Worm (Caenorhabditis elegans) whole organism, L2 larva: ENCODE measurements around the gene ire-1.

Experiments
- C34F6.9 ChIP-seq: fragments of 150-350 bp; optimal IDR thresholded peaks from 2 replicates; lab custom pipeline; 2014; ENCODE audit warnings: missing biosample characterization, missing genetic modification characterization
- F13H6.1 ChIP-seq: sonication (generic microtip); optimal IDR thresholded peaks from 2 replicates; lab custom pipeline; 2016; ENCODE audit warnings: missing genetic modification characterization, missing compliant biosample characterization
- Y55F3AM.14 ChIP-seq: fragments of 200-800 bp; sonication (Bioruptor generic); optimal IDR thresholded peaks from 2 replicates; lab custom pipeline; 2018; ENCODE audit warnings: mild to moderate bottlenecking, missing genetic modification characterization, missing compliant biosample characterization
- alr-1 ChIP-seq: fragments of 150-350 bp; optimal IDR thresholded peaks from 2 replicates; lab custom pipeline; 2014; ENCODE audit warnings: missing biosample characterization, missing genetic modification characterization
- blmp-1 ChIP-seq: sonication (generic microtip); optimal IDR thresholded peaks from 2 replicates; lab custom pipeline; 2017; ENCODE audit warnings: missing genetic modification characterization, mild to moderate bottlenecking, missing compliant biosample characterization, antibody characterized with exemption, moderate library complexity; ENCODE audit not compliant: insufficient read depth
- ceh-16 ChIP-seq: fragments of 150-350 bp; optimal IDR thresholded peaks from 2 replicates; lab custom pipeline; 2014; ENCODE audit warnings: missing biosample characterization, missing genetic modification characterization
- ceh-82 ChIP-seq: fragments of 150-350 bp; optimal IDR thresholded peaks from 2 replicates; lab custom pipeline; 2014; ENCODE audit warnings: missing biosample characterization, missing genetic modification characterization
- crh-2 ChIP-seq: sonication (generic microtip); optimal IDR thresholded peaks from 2 replicates; lab custom pipeline; 2017; ENCODE audit warnings: missing biosample characterization, missing genetic modification characterization
- egl-27 ChIP-seq: sonication (generic microtip); optimal IDR thresholded peaks from 3 replicates; lab custom pipeline; 2017; ENCODE audit warnings: missing biosample characterization, missing genetic modification reagents, missing genetic modification characterization
- elt-1 ChIP-seq: fragments of 150-350 bp; optimal IDR thresholded peaks from 2 replicates; lab custom pipeline; 2014; ENCODE audit warnings: missing biosample characterization, missing genetic modification characterization
- fos-1 ChIP-seq: fragments of 150-350 bp; optimal IDR thresholded peaks from 2 replicates; lab custom pipeline; 2014; ENCODE audit warnings: missing biosample characterization, missing genetic modification characterization
- gmeb-1 ChIP-seq: fragments of 150-350 bp; optimal IDR thresholded peaks from 2 replicates; lab custom pipeline; 2014; ENCODE audit warnings: missing biosample characterization, missing genetic modification characterization
- lin-11 ChIP-seq: fragments of 150-350 bp; sonication (generic microtip); optimal IDR thresholded peaks from 2 replicates; lab custom pipeline; 2014; ENCODE audit warnings: missing biosample characterization, missing genetic modification characterization, inconsistent platforms, mixed read lengths
- lin-13 ChIP-seq: fragments of 150-350 bp; optimal IDR thresholded peaks from 2 replicates; lab custom pipeline; 2014; ENCODE audit warnings: missing biosample characterization, missing genetic modification reagents, missing genetic modification characterization
- lin-39 ChIP-seq: fragments of 150-350 bp; optimal IDR thresholded peaks from 2 replicates; lab custom pipeline; 2014; ENCODE audit warnings: missing biosample characterization, missing genetic modification reagents, missing genetic modification characterization
- lsy-2 ChIP-seq, 2 experiments: fragments of 150-350 bp in 1 of 2; sonication (generic microtip) in 1 of 2; optimal IDR thresholded peaks; 2 replicates each; lab custom pipeline; 2014 to 2017; ENCODE audit warnings: missing biosample characterization in 2 of 2, missing genetic modification characterization in 2 of 2
- mab-5 ChIP-seq: fragments of 150-350 bp; optimal IDR thresholded peaks from 2 replicates; lab custom pipeline; 2014; ENCODE audit warnings: missing biosample characterization, missing genetic modification characterization
- mbf-1 ChIP-seq: sonication (generic microtip); optimal IDR thresholded peaks from 2 replicates; lab custom pipeline; 2017; ENCODE audit warnings: missing biosample characterization, missing genetic modification characterization
- nhr-11 ChIP-seq: fragments of 150-350 bp; optimal IDR thresholded peaks from 2 replicates; lab custom pipeline; 2014; ENCODE audit warnings: missing biosample characterization, missing genetic modification characterization
- nhr-129 ChIP-seq: fragments of 150-350 bp; optimal IDR thresholded peaks from 2 replicates; lab custom pipeline; 2014; ENCODE audit warnings: missing biosample characterization, missing genetic modification characterization
- nhr-21 ChIP-seq: fragments of 150-350 bp; optimal IDR thresholded peaks from 2 replicates; lab custom pipeline; 2014; ENCODE audit warnings: missing biosample characterization, missing genetic modification characterization
- nhr-23 ChIP-seq: fragments of 150-350 bp; optimal IDR thresholded peaks from 2 replicates; lab custom pipeline; 2014; ENCODE audit warnings: missing biosample characterization, missing genetic modification reagents, missing genetic modification characterization
- nhr-237 ChIP-seq: fragments of 150-350 bp; optimal IDR thresholded peaks from 2 replicates; lab custom pipeline; 2014; ENCODE audit warnings: missing biosample characterization, missing genetic modification characterization
- nhr-25 ChIP-seq: fragments of 150-350 bp; sonication (generic microtip); optimal IDR thresholded peaks from 3 replicates; lab custom pipeline; 2014; ENCODE audit warnings: missing biosample characterization, missing genetic modification characterization
- sem-4 ChIP-seq: fragments of 150-350 bp; optimal IDR thresholded peaks from 2 replicates; lab custom pipeline; 2014; ENCODE audit warnings: missing biosample characterization, missing genetic modification reagents, missing genetic modification characterization
- skn-1 ChIP-seq: sonication (generic microtip); optimal IDR thresholded peaks from 2 replicates; lab custom pipeline; 2017; ENCODE audit warnings: missing biosample characterization, missing genetic modification characterization
- sma-3 ChIP-seq: sonication (generic microtip); optimal IDR thresholded peaks from 2 replicates; lab custom pipeline; 2016; ENCODE audit warnings: missing genetic modification reagents, missing genetic modification characterization, missing compliant biosample characterization
- sma-9 ChIP-seq, 2 experiments: fragments of 150-350 bp in 1 of 2; sonication (generic microtip) in 1 of 2; optimal IDR thresholded peaks; 2 replicates each; lab custom pipeline; 2014 to 2016; ENCODE audit warnings: missing genetic modification characterization in 2 of 2, mild to moderate bottlenecking in 1 of 2, missing biosample characterization in 1 of 2, missing compliant biosample characterization in 1 of 2, missing genetic modification reagents in 1 of 2, moderate library complexity in 1 of 2
- snpc-4 ChIP-seq: fragments of 150-350 bp; optimal IDR thresholded peaks from 2 replicates; lab custom pipeline; 2014; ENCODE audit warnings: missing biosample characterization, missing genetic modification characterization
- unc-39 ChIP-seq: fragments of 150-350 bp; optimal IDR thresholded peaks from 2 replicates; lab custom pipeline; 2014; ENCODE audit warnings: missing biosample characterization, missing genetic modification characterization
- unc-62 ChIP-seq: fragments of 150-350 bp; optimal IDR thresholded peaks from 2 replicates; lab custom pipeline; 2014; ENCODE audit warnings: missing biosample characterization, missing genetic modification reagents, missing genetic modification characterization
- ztf-1 ChIP-seq: fragments of 200-800 bp; sonication (Bioruptor generic); conservative IDR thresholded peaks from 2 replicates; pipeline ENCODE4 v1.3.6; 2022; ENCODE audit warnings: missing genetic modification characterization, missing compliant biosample characterization
- ztf-11 ChIP-seq: sonication (generic microtip); optimal IDR thresholded peaks from 2 replicates; lab custom pipeline; 2017; ENCODE audit warnings: missing biosample characterization, missing genetic modification characterization
- ztf-4 ChIP-seq: fragments of 150-350 bp; optimal IDR thresholded peaks from 2 replicates; lab custom pipeline; 2014; ENCODE audit warnings: missing biosample characterization, missing genetic modification characterization

The ire-1 gene

DNA sequence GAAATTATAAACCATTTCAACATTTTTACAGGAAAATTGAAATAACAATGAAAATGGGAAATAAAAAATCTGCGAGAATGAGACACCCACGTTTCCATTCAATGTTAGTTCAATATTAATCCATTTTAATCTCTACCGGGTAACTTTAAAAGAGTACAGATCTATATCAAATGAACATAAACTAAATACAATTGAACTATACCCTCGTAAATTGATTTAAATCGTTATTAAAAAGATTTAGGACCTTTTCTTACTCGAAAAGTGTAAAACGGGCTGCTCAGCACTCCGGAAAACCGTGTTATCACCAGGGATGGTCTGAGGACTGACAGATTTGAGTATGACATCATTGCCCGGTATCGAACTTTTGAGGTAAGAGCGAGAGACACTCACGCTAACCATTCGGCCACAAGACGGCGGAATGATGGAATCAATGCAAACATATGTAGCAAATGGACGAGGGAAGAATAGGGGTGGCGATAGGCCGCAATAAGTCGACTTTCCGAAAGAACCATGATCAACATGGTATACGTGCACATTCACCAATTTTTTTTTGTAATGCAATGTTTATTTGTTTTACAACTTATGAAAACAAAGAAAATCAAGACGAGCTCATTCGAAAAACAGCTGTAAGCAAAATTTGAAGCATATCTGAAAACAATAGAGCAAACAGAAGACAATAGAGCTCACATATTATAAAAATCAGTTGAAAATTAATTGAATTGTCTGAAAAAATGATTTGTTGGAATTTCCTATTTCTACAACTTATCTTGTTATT, 17.6 kb downstream of the ire-1 start, which contains the start of the genes chst-1 and C41C4.9:
Gene chst-1, minus strand, starts transcription at position 51 of the 775 bp plus-strand sequence.
Gene C41C4.9, plus strand, starts transcription at position 725 of the 775 bp plus-strand sequence.
- TF ChIP-seq egl-27 (tag; lab: Kevin White, UChicago) (peak; percentile 64), lin-13 (GFP tag; lab: Kevin White, UChicago) (peak; percentile 67), elt-1 (tag; lab: Kevin White, UChicago) (no peak), lin-11 (tag; lab: Kevin White, UChicago) (peak; percentile 29), nhr-11 (tag; lab: Kevin White, UChicago) (peak; percentile 78), unc-39 (tag; lab: Kevin White, UChicago) (no peak), sma-3 (GFP tag; lab: Kevin White, UChicago) (peak; percentile 74), nhr-23 (tag; lab: Kevin White, UChicago) (no peak), lsy-2 (tag; optimal IDR thresholded peaks at IDR 0.05; lab: Kevin White, UChicago) (peak in 1 of 2 experiments; percentile 69), ceh-16 (tag; lab: Kevin White, UChicago) (peak; percentile 14), nhr-129 (tag; lab: Kevin White, UChicago) (peak; percentile 89), alr-1 (tag; lab: Kevin White, UChicago) (no peak), ztf-4 (peak; percentile 53), skn-1 (tag; lab: Kevin White, UChicago) (no peak), unc-62 (GFP tag; lab: Kevin White, UChicago) (no peak), crh-2 (tag; lab: Kevin White, UChicago) (peak; percentile 13), ztf-1 (no peak), sem-4 (peak; percentile 10), snpc-4 (tag; lab: Kevin White, UChicago) (no peak), C34F6.9 (tag; lab: Kevin White, UChicago) (peak; percentile 33), nhr-237 (tag; lab: Kevin White, UChicago) (no peak), ztf-11 (tag; lab: Kevin White, UChicago) (no peak), blmp-1 (tag; lab: Kevin White, UChicago) (peak; percentile 18), Y55F3AM.14 (peak; percentile 72), F13H6.1 (tag; lab: Kevin White, UChicago) (peak; percentile 65), lin-39 (no peak), gmeb-1 (tag; lab: Kevin White, UChicago) (peak; percentile 60), nhr-21 (tag; lab: Kevin White, UChicago) (peak; percentile 65), sma-9 (GFP tag; optimal IDR thresholded peaks at IDR 0.05; lab: Kevin White, UChicago) (peak; percentile 82), sma-9 (tag; optimal IDR thresholded peaks at IDR 0.05; lab: Kevin White, UChicago) (no peak), fos-1 (peak; percentile 87)
- TF ChIP-seq, all 48 proteins: peak for 19

DNA sequence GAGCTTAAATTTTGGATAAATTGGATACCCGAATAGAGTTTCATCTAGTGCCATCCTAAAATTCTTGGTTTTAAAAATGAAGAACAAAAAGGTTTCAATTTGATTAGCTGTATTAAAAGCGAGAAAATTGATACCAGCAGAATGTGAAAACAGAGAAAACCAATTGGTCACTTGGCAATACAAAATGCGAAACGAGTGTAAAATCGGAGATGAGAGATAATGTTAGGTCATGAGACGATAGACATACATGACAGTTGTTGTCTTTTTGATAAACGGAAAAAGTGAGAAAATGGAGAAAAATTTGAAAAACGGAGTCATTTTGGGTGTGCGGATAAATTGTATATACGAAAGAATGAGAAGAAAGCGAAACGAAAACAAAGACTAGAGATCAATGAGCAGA, 19.7 kb downstream of the ire-1 start, which contains the start of gene sfxn-5:
Gene sfxn-5, minus strand, starts transcription at position 55 of the 400 bp plus-strand sequence.
- TF ChIP-seq sma-3 (GFP tag; lab: Kevin White, UChicago) (no peak), unc-39 (tag; lab: Kevin White, UChicago) (no peak), lsy-2 (tag; optimal IDR thresholded peaks at IDR 0.05; lab: Kevin White, UChicago) (peak in 1 of 2 experiments; percentile 45), C34F6.9 (tag; lab: Kevin White, UChicago) (peak; percentile 38), blmp-1 (tag; lab: Kevin White, UChicago) (peak; percentile 42), F13H6.1 (tag; lab: Kevin White, UChicago) (peak; percentile 33), crh-2 (tag; lab: Kevin White, UChicago) (peak; percentile 10), sma-9 (GFP tag; optimal IDR thresholded peaks at IDR 0.05; lab: Kevin White, UChicago) (peak; percentile 34), sma-9 (tag; optimal IDR thresholded peaks at IDR 0.05; lab: Kevin White, UChicago) (no peak), mab-5 (no peak), skn-1 (tag; lab: Kevin White, UChicago) (peak; percentile 4), nhr-129 (tag; lab: Kevin White, UChicago) (peak; percentile 40), fos-1 (peak; percentile 74)

DNA sequence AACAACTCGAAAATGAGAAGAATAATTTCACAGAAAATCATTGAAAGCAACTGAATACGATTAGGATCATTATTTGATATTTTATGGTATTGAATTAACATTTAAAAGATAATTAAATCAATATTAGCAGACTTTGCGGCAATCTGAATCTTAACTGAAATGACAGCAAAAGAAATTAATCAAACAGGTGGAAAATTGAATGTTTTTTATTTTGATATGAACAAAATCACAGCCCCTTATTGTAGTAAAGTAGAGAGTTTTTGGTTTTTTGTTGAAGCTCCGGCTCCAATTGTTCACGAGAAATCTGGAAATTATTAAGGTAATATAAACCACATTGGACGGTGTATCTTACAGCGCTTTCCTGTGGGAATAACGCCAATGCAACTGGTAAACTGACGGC, 22.7 kb downstream of the ire-1 start, which contains the start of gene sre-2:
Gene sre-2, minus strand, starts transcription at position 101 of the 400 bp plus-strand sequence.
- TF ChIP-seq C34F6.9 (tag; lab: Kevin White, UChicago) (no peak), ceh-82 (no peak), snpc-4 (tag; lab: Kevin White, UChicago) (no peak), nhr-25 (tag; lab: Kevin White, UChicago) (no peak), nhr-23 (tag; lab: Kevin White, UChicago) (no peak), lin-11 (tag; lab: Kevin White, UChicago) (no peak), blmp-1 (tag; lab: Kevin White, UChicago) (no peak), mbf-1 (no peak), Y55F3AM.14 (no peak), alr-1 (tag; lab: Kevin White, UChicago) (no peak), nhr-11 (tag; lab: Kevin White, UChicago) (no peak), skn-1 (tag; lab: Kevin White, UChicago) (no peak)
